Fruit fly (Drosophila melanogaster) whole organism, prepupa: ENCODE results near the gene milt.

ENCODE experiments used
- Blimp-1 ChIP-seq: fragments of 200-800 bp; sonication (Bioruptor generic); optimal IDR thresholded peaks from 3 replicates; lab custom pipeline; 2017; ENCODE audit warnings: missing biosample characterization, missing genetic modification characterization, mild to moderate bottlenecking, moderate library complexity, missing genetic modification reagents
- CG10631 ChIP-seq: fragments of 200-800 bp; sonication (Bioruptor generic); optimal IDR thresholded peaks from 2 replicates; lab custom pipeline; 2016; ENCODE audit warnings: missing biosample characterization, missing genetic modification characterization
- CG1621 ChIP-seq: fragments of 200-800 bp; sonication (Bioruptor generic); optimal IDR thresholded peaks from 3 replicates; lab custom pipeline; 2018; ENCODE audit warnings: missing biosample characterization, mild to moderate bottlenecking, missing genetic modification characterization
- CG16779 ChIP-seq: fragments of 200-800 bp; sonication (Bioruptor generic); optimal IDR thresholded peaks from 3 replicates; lab custom pipeline; 2017; ENCODE audit warnings: missing biosample characterization, mild to moderate bottlenecking, missing genetic modification characterization
- CG3032 ChIP-seq: fragments of 200-800 bp; optimal IDR thresholded peaks from 2 replicates; lab custom pipeline; 2019; ENCODE audit warnings: missing biosample characterization, mild to moderate bottlenecking, missing genetic modification characterization, moderate library complexity
- CG31627 ChIP-seq: fragments of 200-800 bp; sonication (Bioruptor generic); optimal IDR thresholded peaks from 3 replicates; lab custom pipeline; 2016; ENCODE audit warnings: missing biosample characterization, missing genetic modification characterization
- CG32006 ChIP-seq: fragments of 200-800 bp; sonication (Bioruptor generic); optimal IDR thresholded peaks from 3 replicates; lab custom pipeline; 2017; ENCODE audit warnings: missing biosample characterization, mild to moderate bottlenecking, missing genetic modification characterization
- CG34406 ChIP-seq: fragments of 200-800 bp; sonication (Bioruptor generic); optimal IDR thresholded peaks from 3 replicates; lab custom pipeline; 2016; ENCODE audit warnings: missing biosample characterization, missing genetic modification characterization
- CG4318 ChIP-seq: fragments of 200-800 bp; sonication (Bioruptor generic); optimal IDR thresholded peaks from 3 replicates; lab custom pipeline; 2017; ENCODE audit warnings: missing biosample characterization, mild to moderate bottlenecking, missing genetic modification characterization
- CG6163 ChIP-seq: fragments of 200-800 bp; sonication (Bioruptor generic); IDR thresholded peaks from 3 replicates; pipeline ENCODE4 v1.3.6; 2022; ENCODE audit warnings: missing biosample characterization, missing genetic modification characterization
- CG6276 ChIP-seq: fragments of 200-800 bp; sonication (Bioruptor generic); optimal IDR thresholded peaks from 2 replicates; lab custom pipeline; 2017; ENCODE audit warnings: missing biosample characterization, mild to moderate bottlenecking, missing genetic modification characterization
- CG6808 ChIP-seq: fragments of 200-800 bp; sonication (Bioruptor generic); optimal IDR thresholded peaks from 3 replicates; lab custom pipeline; 2017; ENCODE audit warnings: missing biosample characterization, missing genetic modification characterization, mild to moderate bottlenecking, moderate library complexity, missing genetic modification reagents
- CG6854 ChIP-seq: fragments of 200-800 bp; sonication (Bioruptor generic); optimal IDR thresholded peaks from 2 replicates; lab custom pipeline; 2017; ENCODE audit warnings: missing biosample characterization, mild to moderate bottlenecking, missing genetic modification characterization
- CG7368 ChIP-seq: fragments of 200-800 bp; sonication (Bioruptor generic); optimal IDR thresholded peaks from 3 replicates; lab custom pipeline; 2016; ENCODE audit warnings: missing biosample characterization, missing genetic modification characterization
- CG9139 ChIP-seq: fragments of 200-800 bp; sonication (Bioruptor generic); optimal IDR thresholded peaks from 3 replicates; lab custom pipeline; 2017; ENCODE audit warnings: missing biosample characterization, mild to moderate bottlenecking, missing genetic modification characterization
- Eip75B ChIP-seq: fragments of 200-800 bp; sonication (Bioruptor generic); optimal IDR thresholded peaks from 3 replicates; lab custom pipeline; 2016; ENCODE audit warnings: missing biosample characterization, missing genetic modification characterization
- Eip78C ChIP-seq: fragments of 200-800 bp; sonication (Bioruptor generic); peaks from one replicate; lab custom pipeline; 2016; ENCODE audit warnings: missing biosample characterization, missing genetic modification characterization
- Eip93F ChIP-seq: fragments of 200-800 bp; sonication (Bioruptor generic); optimal IDR thresholded peaks from 2 replicates; lab custom pipeline; 2016; ENCODE audit warnings: missing biosample characterization, mild to moderate bottlenecking, missing genetic modification characterization
- Ets21C ChIP-seq: fragments of 200-800 bp; sonication (Bioruptor generic); optimal IDR thresholded peaks from 3 replicates; lab custom pipeline; 2016; ENCODE audit warnings: missing biosample characterization, missing genetic modification characterization
- Ets96B ChIP-seq: fragments of 200-800 bp; optimal IDR thresholded peaks from 2 replicates; lab custom pipeline; 2019; ENCODE audit warnings: missing biosample characterization, mild to moderate bottlenecking, missing genetic modification characterization, moderate library complexity
- Hr38 ChIP-seq: sonication (Bioruptor generic); optimal IDR thresholded peaks from 2 replicates; lab custom pipeline; 2016; ENCODE audit warnings: missing biosample characterization, missing genetic modification characterization
- Hr39 ChIP-seq: fragments of 200-800 bp; sonication (Bioruptor generic); optimal IDR thresholded peaks from 2 replicates; lab custom pipeline; 2016; ENCODE audit warnings: missing biosample characterization, missing genetic modification characterization
- Lpt ChIP-seq: fragments of 200-800 bp; sonication (Bioruptor generic); optimal IDR thresholded peaks from 3 replicates; lab custom pipeline; 2016; ENCODE audit warnings: missing biosample characterization, missing genetic modification characterization
- Smox ChIP-seq: fragments of 200-800 bp; sonication (Bioruptor generic); optimal IDR thresholded peaks from 3 replicates; lab custom pipeline; 2016; ENCODE audit warnings: missing biosample characterization, missing genetic modification characterization
- Sox102F ChIP-seq: fragments of 200-800 bp; sonication (Bioruptor generic); optimal IDR thresholded peaks from 2 replicates; lab custom pipeline; 2016; ENCODE audit warnings: missing biosample characterization, mild to moderate bottlenecking, missing genetic modification characterization
- achi ChIP-seq: fragments of 200-800 bp; sonication (Bioruptor generic); optimal IDR thresholded peaks from 3 replicates; lab custom pipeline; 2016; ENCODE audit warnings: missing biosample characterization, missing genetic modification characterization
- acj6 ChIP-seq: fragments of 200-800 bp; sonication (Bioruptor generic); optimal IDR thresholded peaks from 3 replicates; lab custom pipeline; 2016; ENCODE audit warnings: missing biosample characterization, missing genetic modification characterization
- cyc ChIP-seq: fragments of 200-800 bp; sonication (Bioruptor generic); optimal IDR thresholded peaks from 3 replicates; lab custom pipeline; 2016; ENCODE audit warnings: missing biosample characterization, missing genetic modification characterization
- eg ChIP-seq: fragments of 200-800 bp; sonication (Bioruptor generic); IDR thresholded peaks from 3 replicates; pipeline ENCODE4 v1.3.6; 2022; ENCODE audit warnings: missing biosample characterization, missing genetic modification characterization
- esn ChIP-seq: fragments of 200-800 bp; sonication (Bioruptor generic); optimal IDR thresholded peaks from 2 replicates; lab custom pipeline; 2016; ENCODE audit warnings: missing biosample characterization, mild to moderate bottlenecking, missing genetic modification characterization, moderate library complexity
- fd59A ChIP-seq: fragments of 200-800 bp; sonication (Bioruptor generic); optimal IDR thresholded peaks from 2 replicates; lab custom pipeline; 2017; ENCODE audit warnings: missing biosample characterization, mild to moderate bottlenecking, missing genetic modification characterization, missing genetic modification reagents
- fd85E ChIP-seq: fragments of 200-800 bp; sonication (Bioruptor generic); optimal IDR thresholded peaks from 3 replicates; lab custom pipeline; 2016; ENCODE audit warnings: missing biosample characterization, missing genetic modification characterization
- pdm3 ChIP-seq: fragments of 200-800 bp; sonication (Bioruptor generic); optimal IDR thresholded peaks from 3 replicates; lab custom pipeline; 2016; ENCODE audit warnings: missing biosample characterization, missing genetic modification characterization
- salr ChIP-seq, 2 experiments: fragments of 200-800 bp; sonication (Bioruptor generic); optimal IDR thresholded peaks; 3 replicates each; lab custom pipeline; 2016 to 2018; ENCODE audit warnings: missing biosample characterization in 2 of 2, missing genetic modification characterization in 2 of 2, mild to moderate bottlenecking in 1 of 2
- spab ChIP-seq: fragments of 200-800 bp; sonication (Bioruptor generic); optimal IDR thresholded peaks from 2 replicates; lab custom pipeline; 2017; ENCODE audit warnings: missing biosample characterization, mild to moderate bottlenecking, missing genetic modification characterization, missing genetic modification reagents
- svp ChIP-seq: fragments of 200-800 bp; sonication (Bioruptor generic); peaks from one replicate; lab custom pipeline; 2016; ENCODE audit warnings: missing biosample characterization, missing genetic modification characterization
- topi ChIP-seq: fragments of 200-800 bp; sonication (Bioruptor generic); optimal IDR thresholded peaks from 3 replicates; lab custom pipeline; 2016; ENCODE audit warnings: missing biosample characterization, missing genetic modification characterization

Gene milt

DNA sequence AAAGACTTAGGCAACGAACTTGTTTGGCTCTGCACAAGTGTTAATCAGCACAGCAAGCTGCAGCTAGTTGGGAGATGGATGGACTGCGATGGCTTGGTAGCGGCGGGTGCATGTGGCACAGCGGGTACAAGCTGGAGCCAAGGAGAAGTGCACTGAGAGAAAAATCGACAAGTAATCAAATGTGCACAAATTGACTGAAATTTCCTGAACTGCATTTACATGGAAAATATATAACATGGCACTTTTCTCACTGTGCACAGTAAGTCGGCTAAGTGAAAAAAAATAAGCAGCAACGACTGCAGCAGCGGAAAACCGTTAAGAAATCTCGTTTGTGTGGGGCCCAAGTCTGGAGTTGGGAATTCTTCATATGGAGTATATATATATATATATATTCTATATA lies 46.5 kb upstream of the milt start (continued):
- TF ChIP-seq Smox (GFP tag; lab: Kevin White, UChicago), result peak; percentile 12
- TF ChIP-seq Ets96B (tag; lab: Kevin White, UChicago), result peak; percentile 76
- peak; percentile 36 for TF ChIP-seq CG34406 (GFP tag; lab: Kevin White, UChicago)
- peak; percentile 57 for TF ChIP-seq spab (GFP tag; lab: Kevin White, UChicago)
- peak; percentile 82 for TF ChIP-seq Eip75B (GFP tag; lab: Kevin White, UChicago)
- TF ChIP-seq topi (GFP tag; lab: Kevin White, UChicago), result peak; percentile 54
- TF ChIP-seq Ets21C (GFP tag; lab: Kevin White, UChicago), result no peak
- TF ChIP-seq CG6808 (GFP tag; lab: Kevin White, UChicago), result peak; percentile 65
- TF ChIP-seq esn (GFP tag; lab: Kevin White, UChicago), result no peak
- TF ChIP-seq CG1621 (tag; lab: Kevin White, UChicago), result peak; percentile 66
- peak; percentile 67 for TF ChIP-seq CG6276 (GFP tag; lab: Kevin White, UChicago)
- no peak for TF ChIP-seq Eip93F
- no peak for TF ChIP-seq Sox102F
- TF ChIP-seq Lpt (GFP tag; lab: Kevin White, UChicago), result peak; percentile 63
- no peak for TF ChIP-seq CG6854

DNA sequence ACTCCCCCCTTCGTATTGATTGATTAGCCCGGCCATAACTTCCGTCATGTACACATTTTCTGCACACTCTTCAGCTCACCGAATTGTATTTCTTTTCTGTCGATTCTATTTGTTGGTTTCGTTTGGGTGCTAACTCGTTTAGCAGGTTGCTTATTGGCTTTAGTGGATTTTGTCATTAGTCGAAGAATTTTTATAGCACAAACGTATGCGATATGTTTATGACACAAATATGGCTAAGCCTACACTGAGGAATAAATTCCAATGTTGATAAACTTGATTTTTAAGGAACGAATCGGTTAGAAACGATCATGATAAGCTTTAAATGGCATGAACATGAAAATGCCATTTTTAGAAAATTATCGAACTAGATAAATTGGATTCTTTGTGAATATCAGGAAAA lies 38.9 kb upstream of the milt start:
- TF ChIP-seq pdm3 (GFP tag; lab: Kevin White, UChicago), result no peak
- no peak for TF ChIP-seq fd59A (GFP tag; lab: Kevin White, UChicago)
- 0 out of 3 replicates have a peak, but pooled peaks have one; percentile 6 for TF ChIP-seq eg (GFP tag; lab: Robert Waterston, UW)
- no peak for TF ChIP-seq fd85E (GFP tag; lab: Kevin White, UChicago)
- TF ChIP-seq CG6854, result no peak
- TF ChIP-seq CG4318, result no peak

DNA sequence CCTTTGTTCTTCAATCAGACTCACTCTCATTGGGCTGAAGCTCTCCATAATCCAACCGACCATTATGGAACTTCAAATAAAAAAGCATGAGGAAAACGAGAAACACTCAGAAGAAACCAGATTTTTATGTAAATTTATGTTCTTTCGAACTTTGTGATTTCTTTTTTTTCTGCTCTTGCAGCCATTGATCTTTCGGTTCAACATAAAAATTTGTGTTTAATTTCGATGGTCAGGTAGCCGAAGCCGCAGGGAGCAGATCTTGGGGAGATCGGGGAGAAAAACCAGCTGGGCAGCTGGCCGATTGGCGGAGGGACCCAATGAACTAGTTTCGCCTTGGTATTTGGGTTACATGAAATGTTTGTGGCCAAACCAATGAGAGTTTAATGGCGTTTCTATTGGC lies 33.3 kb upstream of the milt start:
- TF ChIP-seq CG3032 (tag; lab: Kevin White, UChicago) (no peak), Blimp-1 (GFP tag; lab: Kevin White, UChicago) (peak; percentile 27), achi (GFP tag; lab: Kevin White, UChicago) (no peak), salr (GFP tag; optimal IDR thresholded peaks at IDR 0.05; lab: Kevin White, UChicago) (no peak), acj6 (GFP tag; lab: Kevin White, UChicago) (no peak), Hr39 (no peak), CG16779 (tag; lab: Kevin White, UChicago) (no peak), CG9139 (no peak), Eip78C (GFP tag; lab: Kevin White, UChicago) (peak; percentile 7), CG10631 (GFP tag; lab: Kevin White, UChicago) (no peak), spab (GFP tag; lab: Kevin White, UChicago) (no peak), svp (GFP tag; lab: Kevin White, UChicago) (peak; percentile 49), cyc (GFP tag; lab: Kevin White, UChicago) (no peak)

DNA sequence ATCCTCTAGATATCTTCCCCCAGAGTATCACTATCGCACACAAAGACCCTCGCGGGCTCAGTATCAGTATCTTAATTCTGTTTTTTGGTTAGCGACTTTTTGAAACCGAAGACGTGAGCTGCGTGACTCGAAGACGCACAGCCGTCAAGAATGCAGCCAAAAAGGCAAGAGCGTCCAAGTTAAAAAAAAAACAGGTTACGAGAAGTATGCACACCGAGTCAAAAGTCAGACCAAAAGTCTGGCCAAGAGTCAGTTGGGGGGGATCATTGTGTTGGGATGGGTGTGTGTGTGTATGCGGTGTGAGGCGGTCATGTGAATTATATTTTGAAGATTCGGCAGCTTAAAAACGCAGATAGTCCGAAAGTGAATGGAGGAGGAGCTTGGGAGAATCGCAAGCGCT lies 32.1 kb upstream of the milt start:
- no peak for TF ChIP-seq CG6808 (GFP tag; lab: Kevin White, UChicago)
- peak; percentile 21 for TF ChIP-seq Eip78C (GFP tag; lab: Kevin White, UChicago)
- no peak for TF ChIP-seq CG6163 (GFP tag; lab: Robert Waterston, UW)
- TF ChIP-seq CG4318, result no peak
- TF ChIP-seq Hr38 (GFP tag; lab: Kevin White, UChicago), result no peak
- TF ChIP-seq, all 60 proteins: peak for 1

DNA sequence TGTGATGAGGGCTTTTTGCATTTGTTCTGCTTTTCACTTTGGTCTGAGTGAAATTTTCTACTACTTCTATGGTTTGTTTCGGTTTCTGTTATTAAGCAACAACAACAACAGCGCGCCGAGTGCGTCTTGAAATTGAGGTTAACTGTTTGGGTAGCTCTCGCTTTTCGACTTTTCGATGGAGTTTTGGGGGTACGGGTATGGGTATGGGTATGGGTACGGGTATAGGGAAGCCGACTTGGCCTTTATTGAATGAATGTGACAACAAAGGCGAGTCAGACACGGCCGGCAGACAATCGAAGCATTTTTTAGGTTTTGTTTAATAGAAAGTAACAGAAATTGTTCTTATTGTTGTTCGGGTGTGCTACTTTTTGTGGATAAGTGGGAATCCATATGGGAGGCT lies 30.1 kb upstream of the milt start:
- TF ChIP-seq Blimp-1 (GFP tag; lab: Kevin White, UChicago) (no peak), CG31627 (GFP tag; lab: Kevin White, UChicago) (no peak), svp (GFP tag; lab: Kevin White, UChicago) (no peak), CG32006 (GFP tag; lab: Kevin White, UChicago) (no peak), cyc (GFP tag; lab: Kevin White, UChicago) (no peak), CG4318 (no peak), CG7368 (GFP tag; lab: Kevin White, UChicago) (no peak), CG6163 (GFP tag; lab: Robert Waterston, UW) (no peak), CG34406 (GFP tag; lab: Kevin White, UChicago) (no peak)
